Fruit fly (Drosophila melanogaster): ENCODE results near the gene Wnt5.

Wnt5 gene

DNA sequence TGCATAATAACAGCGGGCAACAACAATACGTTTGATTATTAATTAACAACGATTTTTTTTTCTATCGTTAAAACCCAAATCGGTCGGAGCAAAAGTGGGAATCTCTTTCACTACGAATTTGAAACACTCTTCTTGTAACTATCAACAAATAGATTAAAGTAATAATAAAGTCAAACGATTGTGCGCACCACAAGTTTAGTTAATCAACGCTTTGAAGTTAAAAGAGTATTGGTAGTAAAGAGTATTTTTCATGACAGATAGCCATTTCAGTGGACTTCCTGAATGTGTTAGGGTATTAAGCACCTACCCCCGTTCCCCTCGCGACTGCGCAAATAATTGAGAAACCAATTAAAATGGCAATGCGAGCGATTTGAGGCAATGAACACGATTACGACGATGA, 41.6 kb upstream of the Wnt5 start (continued):
- peak; percentile 74 for TF ChIP-seq Sox100B (GFP tag; optimal IDR thresholded peaks at IDR 0.05)
- peak; percentile 46; the same call in 1 of the 2 replicates for TF ChIP-seq Dip2 (GFP tag; IDR thresholded peaks at IDR 0.05)
- TF ChIP-seq nerfin-2 (GFP tag; IDR thresholded peaks at IDR 0.05; ENCODE audit: partially characterized antibody): no peak
- TF ChIP-seq CG15011 (GFP tag; optimal IDR thresholded peaks at IDR 0.05): peak; percentile 45
- peak; percentile 81 for TF ChIP-seq CG14667 (GFP tag; IDR thresholded peaks at IDR 0.05)
- TF ChIP-seq CG18764 (GFP tag; optimal IDR thresholded peaks at IDR 0.05): peak; percentile 47
- no peak for TF ChIP-seq usp (GFP tag; optimal IDR thresholded peaks at IDR 0.05)
- no peak for TF ChIP-seq Bgb (GFP tag; IDR thresholded peaks at IDR 0.05; ENCODE audit: partially characterized antibody)
- TF ChIP-seq gcm2 (GFP tag; optimal IDR thresholded peaks at IDR 0.05): peak; percentile 36
- peak; percentile 47 for TF ChIP-seq CG8388 (GFP tag; optimal IDR thresholded peaks at IDR 0.05)
- TF ChIP-seq tap (tag; optimal IDR thresholded peaks at IDR 0.05): peak; percentile 73
- no peak for TF ChIP-seq ac (GFP tag; optimal IDR thresholded peaks at IDR 0.05)
- peak; percentile 83 for TF ChIP-seq mam (GFP tag; optimal IDR thresholded peaks at IDR 0.05)
- TF ChIP-seq hkb (optimal IDR thresholded peaks at IDR 0.05): no peak
- TF ChIP-seq hkb (GFP tag; IDR thresholded peaks at IDR 0.05): peak; percentile 88
- no peak for TF ChIP-seq CTCF (GFP tag; optimal IDR thresholded peaks at IDR 0.05)
- TF ChIP-seq grau (tag; optimal IDR thresholded peaks at IDR 0.05): peak; percentile 85
- no peak for TF ChIP-seq Doc3 (GFP tag; IDR thresholded peaks at IDR 0.05; ENCODE audit: partially characterized antibody)
- TF ChIP-seq crc (GFP tag; optimal IDR thresholded peaks at IDR 0.05): peak; percentile 50
- TF ChIP-seq CG33213 (GFP tag; optimal IDR thresholded peaks at IDR 0.05): peak; percentile 62
- TF ChIP-seq CG8765 (GFP tag; IDR thresholded peaks at IDR 0.05): peak; percentile 54; the same call in 1 of the 2 replicates
- peak; percentile 40 for TF ChIP-seq CG4707 (GFP tag; optimal IDR thresholded peaks at IDR 0.05)
- TF ChIP-seq CG3838 (GFP tag; optimal IDR thresholded peaks at IDR 0.05): peak; percentile 32
- TF ChIP-seq CG7357 (GFP tag; IDR thresholded peaks at IDR 0.05): peak; percentile 79
- TF ChIP-seq CG31441 (GFP tag; IDR thresholded peaks at IDR 0.05): peak; percentile 82
- TF ChIP-seq run (tag; optimal IDR thresholded peaks at IDR 0.05): peak; percentile 53
- TF ChIP-seq Gsc (GFP tag; IDR thresholded peaks at IDR 0.05): no peak
- TF ChIP-seq Six4 (GFP tag; optimal IDR thresholded peaks at IDR 0.05): peak; percentile 32
- TF ChIP-seq amos (GFP tag; IDR thresholded peaks at IDR 0.05; ENCODE audit: partially characterized antibody): no peak
- TF ChIP-seq exex (tag; optimal IDR thresholded peaks at IDR 0.05): peak; percentile 25
- peak; percentile 66; the same call in 2 of the 3 replicates for TF ChIP-seq CG2889 (GFP tag; IDR thresholded peaks at IDR 0.05)
- TF ChIP-seq ham (GFP tag; IDR thresholded peaks at IDR 0.05): peak; percentile 12; the same call in 1 of the 2 replicates
- TF ChIP-seq CG10321 (GFP tag; IDR thresholded peaks at IDR 0.05): peak; percentile 48; the same call in 1 of the 2 replicates
- peak; percentile 73 for TF ChIP-seq onecut (GFP tag; IDR thresholded peaks at IDR 0.05)
- TF ChIP-seq CkIIα-i1 (GFP tag; IDR thresholded peaks at IDR 0.05): 0 out of 2 replicates have a peak, but pooled peaks have one; percentile 24
- peak; percentile 82 for TF ChIP-seq ap (GFP tag; IDR thresholded peaks at IDR 0.05)
- peak; percentile 91 for TF ChIP-seq Drgx (GFP tag; IDR thresholded peaks at IDR 0.05)
- peak; percentile 77 for TF ChIP-seq HLH54F (GFP tag; optimal IDR thresholded peaks at IDR 0.05)
- peak; percentile 62 for TF ChIP-seq ro (GFP tag; IDR thresholded peaks at IDR 0.05)
- no peak for TF ChIP-seq Tbp (GFP tag; optimal IDR thresholded peaks at IDR 0.05)
- TF ChIP-seq toy (GFP tag; IDR thresholded peaks at IDR 0.05): 0 out of 2 replicates have a peak, but pooled peaks have one; percentile 40
- peak; percentile 85 for TF ChIP-seq CG4730 (GFP tag; IDR thresholded peaks at IDR 0.05)
- peak; percentile 77 for TF ChIP-seq B-H1 (GFP tag; IDR thresholded peaks at IDR 0.05)
- peak; percentile 65 for TF ChIP-seq CG12299 (tag; optimal IDR thresholded peaks at IDR 0.05)
- TF ChIP-seq row (GFP tag; IDR thresholded peaks at IDR 0.05): peak; percentile 90
- peak; percentile 86 for TF ChIP-seq CG6689 (GFP tag; IDR thresholded peaks at IDR 0.05)
- no peak for TF ChIP-seq pita (GFP tag; optimal IDR thresholded peaks at IDR 0.05)
- TF ChIP-seq yki (optimal IDR thresholded peaks at IDR 0.05): no peak
- peak; percentile 85 for TF ChIP-seq vvl (GFP tag; IDR thresholded peaks at IDR 0.05)
- TF ChIP-seq CG32767 (GFP tag; IDR thresholded peaks at IDR 0.05): peak; percentile 72
- peak; percentile 60 for TF ChIP-seq schlank (tag; optimal IDR thresholded peaks at IDR 0.05)
- TF ChIP-seq gce (GFP tag; IDR thresholded peaks at IDR 0.05): peak; percentile 45; the same call in 2 of the 3 replicates
- peak; percentile 62 for TF ChIP-seq CG18619 (GFP tag; optimal IDR thresholded peaks at IDR 0.05)

Measured in whole organism, embryonic.